Worm (Caenorhabditis elegans) whole organism, L4 larva: ENCODE measurements around the gene F53A9.8.
A peak's percentile ranks its signal among the peaks of the same experiment; 100 is the strongest.

ENCODE experiments used
- F10B5.3 ChIP-seq: sonication (generic microtip); optimal IDR thresholded peaks from 2 replicates; lab custom pipeline; 2016; ENCODE audit warnings: mild to moderate bottlenecking, missing genetic modification characterization, missing compliant biosample characterization
- F37D6.2 ChIP-seq: sonication (generic microtip); optimal IDR thresholded peaks from 2 replicates; lab custom pipeline; 2016; ENCODE audit warnings: mild to moderate bottlenecking, missing genetic modification characterization, missing compliant biosample characterization
- F49E8.2 ChIP-seq: sonication (generic microtip); optimal IDR thresholded peaks from 2 replicates; lab custom pipeline; 2016; ENCODE audit warnings: missing compliant biosample characterization, mild to moderate bottlenecking, missing genetic modification characterization, borderline replicate concordance
- T20F7.1 ChIP-seq: fragments of 200-800 bp; sonication (Bioruptor generic); optimal IDR thresholded peaks from 2 replicates; lab custom pipeline; 2018; ENCODE audit warnings: mild to moderate bottlenecking, missing genetic modification characterization, missing compliant biosample characterization
- T26A8.4 ChIP-seq: fragments of 200-800 bp; sonication (Bioruptor generic); IDR thresholded peaks from 2 replicates; pipeline ENCODE4 v1.3.6; 2022; ENCODE audit warnings: missing genetic modification characterization, missing compliant biosample characterization
- Y5F2A.4 ChIP-seq: fragments of 200-800 bp; sonication (Bioruptor generic); optimal IDR thresholded peaks from 2 replicates; lab custom pipeline; 2018; ENCODE audit warnings: mild to moderate bottlenecking, missing genetic modification characterization, missing compliant biosample characterization
- ZK546.5 ChIP-seq, 2 experiments: sonication (generic microtip); optimal IDR thresholded peaks; 2 replicates each; lab custom pipeline; 2017; ENCODE audit warnings: missing biosample characterization in 2 of 2, missing genetic modification characterization in 2 of 2
- ama-1 ChIP-seq: fragments of 150-350 bp; optimal IDR thresholded peaks from 2 replicates; lab custom pipeline; 2014; ENCODE audit warnings: inconsistent platforms, mixed read lengths
- arid-1 ChIP-seq: fragments of 200-800 bp; sonication (Bioruptor generic); conservative IDR thresholded peaks from 2 replicates; pipeline ENCODE4 v1.3.6; 2022; ENCODE audit warnings: missing genetic modification reagents, missing genetic modification characterization, missing compliant biosample characterization
- ceh-20 ChIP-seq: fragments of 200-800 bp; sonication (Bioruptor generic); IDR thresholded peaks from 2 replicates; pipeline ENCODE4 v1.3.6; 2022; ENCODE audit warnings: missing genetic modification reagents, missing genetic modification characterization, missing compliant biosample characterization
- ceh-28 ChIP-seq: fragments of 150-350 bp; optimal IDR thresholded peaks from 2 replicates; lab custom pipeline; 2014; ENCODE audit warnings: missing biosample characterization, missing genetic modification reagents, missing genetic modification characterization
- ceh-62 ChIP-seq: sonication (generic microtip); optimal IDR thresholded peaks from 2 replicates; lab custom pipeline; 2017; ENCODE audit warnings: missing biosample characterization, missing genetic modification characterization
- daf-16 ChIP-seq, 3 experiments: sonication (generic microtip); optimal IDR thresholded peaks; 2 replicates each; lab custom pipeline; 2016 to 2017; ENCODE audit warnings: missing genetic modification characterization in 3 of 3, missing genetic modification reagents in 3 of 3, mild to moderate bottlenecking in 2 of 3, missing compliant biosample characterization in 2 of 3, missing biosample characterization in 1 of 3, moderate library complexity in 1 of 3
- dmd-6 ChIP-seq: fragments of 200-800 bp; sonication (Bioruptor generic); IDR thresholded peaks from 2 replicates; pipeline ENCODE4 v1.3.6; 2022; ENCODE audit warnings: missing genetic modification reagents, missing genetic modification characterization, missing compliant biosample characterization
- dmd-8 ChIP-seq: fragments of 200-800 bp; sonication (Bioruptor generic); IDR thresholded peaks from 2 replicates; pipeline ENCODE4 v1.3.6; 2022; ENCODE audit warnings: missing genetic modification characterization, missing compliant biosample characterization
- dve-1 ChIP-seq: sonication (generic microtip); optimal IDR thresholded peaks from 2 replicates; lab custom pipeline; 2017; ENCODE audit warnings: antibody characterized with exemption, mild to moderate bottlenecking, missing genetic modification characterization, missing compliant biosample characterization; ENCODE audit not compliant: insufficient read depth
- egl-27 ChIP-seq: sonication (generic microtip); optimal IDR thresholded peaks from 3 replicates; lab custom pipeline; 2017; ENCODE audit warnings: missing biosample characterization, missing genetic modification reagents, missing genetic modification characterization
- fkh-10 ChIP-seq: fragments of 150-350 bp; optimal IDR thresholded peaks from 2 replicates; lab custom pipeline; 2014; ENCODE audit warnings: missing biosample characterization, missing genetic modification reagents, missing genetic modification characterization
- hif-1 ChIP-seq, 2 experiments: sonication (generic microtip); optimal IDR thresholded peaks; 2 replicates each; lab custom pipeline; 2016 to 2017; ENCODE audit warnings: missing compliant biosample characterization in 2 of 2, missing genetic modification characterization in 2 of 2, missing genetic modification reagents in 2 of 2, missing genotype in 2 of 2, mild to moderate bottlenecking in 1 of 2
- hlh-11 ChIP-seq: fragments of 200-800 bp; sonication (Bioruptor generic); optimal IDR thresholded peaks from 2 replicates; lab custom pipeline; 2018; ENCODE audit warnings: mild to moderate bottlenecking, missing genetic modification characterization, missing compliant biosample characterization
- hlh-30 ChIP-seq: sonication (generic microtip); optimal IDR thresholded peaks from 2 replicates; lab custom pipeline; 2017; ENCODE audit warnings: antibody characterized with exemption, mild to moderate bottlenecking, missing genetic modification characterization, missing compliant biosample characterization; ENCODE audit not compliant: insufficient read depth
- hmg-1.1 ChIP-seq: fragments of 200-800 bp; sonication (Bioruptor generic); IDR thresholded peaks from 2 replicates; pipeline ENCODE4 v1.3.6; 2022; ENCODE audit warnings: missing genetic modification reagents, missing genetic modification characterization, missing compliant biosample characterization
- jun-1 ChIP-seq: fragments of 150-350 bp; optimal IDR thresholded peaks from 2 replicates; lab custom pipeline; 2014; ENCODE audit warnings: missing biosample characterization, missing genetic modification reagents, missing genetic modification characterization
- lin-29 ChIP-seq: fragments of 200-800 bp; sonication (Bioruptor generic); IDR thresholded peaks from 2 replicates; pipeline ENCODE4 v1.3.6; 2022; ENCODE audit warnings: missing genetic modification reagents, missing genetic modification characterization, missing compliant biosample characterization
- lin-38 ChIP-seq: fragments of 200-800 bp; sonication (Bioruptor generic); IDR thresholded peaks from 2 replicates; pipeline ENCODE4 v1.3.6; 2022; ENCODE audit warnings: missing genetic modification reagents, missing genetic modification characterization, missing compliant biosample characterization
- lir-3 ChIP-seq: sonication (generic microtip); optimal IDR thresholded peaks from 2 replicates; lab custom pipeline; 2016; ENCODE audit warnings: mild to moderate bottlenecking, missing genetic modification characterization, missing compliant biosample characterization
- lsy-2 ChIP-seq, 2 experiments: fragments of 150-350 bp in 1 of 2; sonication (generic microtip) in 1 of 2; optimal IDR thresholded peaks; 2 replicates each; lab custom pipeline; 2014 to 2017; ENCODE audit warnings: missing biosample characterization in 2 of 2, missing genetic modification characterization in 2 of 2
- madf-5 ChIP-seq, 2 experiments: fragments of 200-800 bp; sonication (Bioruptor generic); IDR thresholded peaks; 2 replicates each; pipeline ENCODE4 v1.3.6; 2022; ENCODE audit warnings: missing compliant biosample characterization in 2 of 2, missing genetic modification characterization in 2 of 2
- madf-9 ChIP-seq: fragments of 200-800 bp; sonication (Bioruptor generic); conservative IDR thresholded peaks from 2 replicates; pipeline ENCODE4 v1.3.6; 2022; ENCODE audit warnings: missing genetic modification reagents, missing genetic modification characterization, missing compliant biosample characterization
- mdl-1 ChIP-seq, 2 experiments: fragments of 150-350 bp in 1 of 2; sonication (generic microtip) in 1 of 2; optimal IDR thresholded peaks; 2 replicates each; lab custom pipeline; 2014 to 2017; ENCODE audit warnings: missing biosample characterization in 2 of 2, missing genetic modification characterization in 2 of 2
- mep-1 ChIP-seq: fragments of 150-350 bp; sonication (generic microtip); optimal IDR thresholded peaks from 3 replicates; lab custom pipeline; 2014; ENCODE audit warnings: missing biosample characterization, missing genetic modification characterization
- mes-2 ChIP-seq: sonication (generic microtip); optimal IDR thresholded peaks from 2 replicates; lab custom pipeline; 2016; ENCODE audit warnings: missing genotype, mild to moderate bottlenecking, missing genetic modification characterization, missing compliant biosample characterization; ENCODE audit not compliant: poor library complexity, severe bottlenecking
- nhr-10 ChIP-seq: fragments of 150-350 bp; optimal IDR thresholded peaks from 2 replicates; lab custom pipeline; 2014; ENCODE audit warnings: missing biosample characterization, missing genetic modification characterization
- nhr-102 ChIP-seq: sonication (generic microtip); optimal IDR thresholded peaks from 2 replicates; lab custom pipeline; 2016; ENCODE audit warnings: mild to moderate bottlenecking, missing genetic modification characterization, moderate library complexity, missing compliant biosample characterization
- nhr-28 ChIP-seq: fragments of 150-350 bp; optimal IDR thresholded peaks from 2 replicates; lab custom pipeline; 2014; ENCODE audit warnings: missing biosample characterization, missing genetic modification characterization
- nhr-6 ChIP-seq: fragments of 150-350 bp; optimal IDR thresholded peaks from 2 replicates; lab custom pipeline; 2014; ENCODE audit warnings: missing biosample characterization, missing genetic modification characterization
- nhr-77 ChIP-seq: fragments of 150-350 bp; optimal IDR thresholded peaks from 2 replicates; lab custom pipeline; 2014; ENCODE audit warnings: missing biosample characterization, missing genetic modification characterization
- pqm-1 ChIP-seq: sonication (generic microtip); optimal IDR thresholded peaks from 2 replicates; lab custom pipeline; 2017; ENCODE audit warnings: missing biosample characterization, missing genetic modification characterization
- snpc-4 ChIP-seq: fragments of 150-350 bp; optimal IDR thresholded peaks from 2 replicates; lab custom pipeline; 2014; ENCODE audit warnings: missing biosample characterization, missing genetic modification characterization
- spr-3 ChIP-seq: fragments of 200-800 bp; sonication (Bioruptor generic); optimal IDR thresholded peaks from 2 replicates; lab custom pipeline; 2018; ENCODE audit warnings: mild to moderate bottlenecking, missing genetic modification characterization, missing compliant biosample characterization
- tra-1 ChIP-seq: fragments of 200-800 bp; sonication (Bioruptor generic); IDR thresholded peaks from 2 replicates; pipeline ENCODE4 v1.3.6; 2022; ENCODE audit warnings: missing genetic modification reagents, missing genetic modification characterization, missing compliant biosample characterization
- unc-130 ChIP-seq: sonication (generic microtip); optimal IDR thresholded peaks from 2 replicates; lab custom pipeline; 2016; ENCODE audit warnings: missing genetic modification reagents, missing genetic modification characterization, missing compliant biosample characterization
- unc-62 ChIP-seq, 3 experiments: fragments of 150-350 bp in 1 of 3; sonication (generic microtip); optimal IDR thresholded peaks in 2 of 3; peaks in 1 of 3; 1 replicate in 1 of 3; 2 replicates in 2 of 3; lab custom pipeline; 2014 to 2017; ENCODE audit warnings: missing biosample characterization in 3 of 3, missing genetic modification characterization in 3 of 3, missing genetic modification reagents in 3 of 3, missing genotype in 1 of 3
- vab-7 ChIP-seq: fragments of 200-800 bp; sonication (Bioruptor generic); IDR thresholded peaks from 2 replicates; pipeline ENCODE4 v1.3.6; 2022; ENCODE audit warnings: missing genetic modification reagents, missing genetic modification characterization, missing compliant biosample characterization
- zag-1 ChIP-seq: fragments of 150-350 bp; optimal IDR thresholded peaks from 2 replicates; lab custom pipeline; 2014; ENCODE audit warnings: missing biosample characterization, missing genetic modification characterization
- ztf-11 ChIP-seq: fragments of 150-350 bp; optimal IDR thresholded peaks from 2 replicates; lab custom pipeline; 2014; ENCODE audit warnings: missing biosample characterization, missing genetic modification characterization

The F53A9.8 gene

ce11 chrX:8713754-8714295 lies 4.9 kb downstream of the F53A9.8 start, which contains the start of gene F53A9.6:
TSS of gene F53A9.6 (minus strand) at chrX:8713804.
- peak; percentile 79 for TF ChIP-seq dve-1 (tag; lab: Kevin White, UChicago)
- TF ChIP-seq hlh-30 (tag; lab: Kevin White, UChicago), result peak; percentile 63
- TF ChIP-seq hlh-11 (tag; lab: Kevin White, UChicago), result peak; percentile 40
- no peak for TF ChIP-seq ZK546.5 (tag; optimal IDR thresholded peaks at IDR 0.05; lab: Kevin White, UChicago)
- TF ChIP-seq mep-1, result peak; percentile 33
- TF ChIP-seq unc-62 (GFP tag; optimal IDR thresholded peaks at IDR 0.05 in 1 of 2; lab: Kevin White, UChicago), result peak in 1 of 2 experiments; percentile 78
- TF ChIP-seq unc-62 (tag; optimal IDR thresholded peaks at IDR 0.05; lab: Kevin White, UChicago), result no peak
- TF ChIP-seq daf-16 (GFP tag; optimal IDR thresholded peaks at IDR 0.05; lab: Kevin White, UChicago), result no peak
- peak; percentile 47 for TF ChIP-seq daf-16 (tag; optimal IDR thresholded peaks at IDR 0.05; lab: Kevin White, UChicago)
- peak; percentile 86 for TF ChIP-seq nhr-6 (tag; lab: Kevin White, UChicago)
- TF ChIP-seq mdl-1 (tag; optimal IDR thresholded peaks at IDR 0.05; lab: Kevin White, UChicago), result no peak
- no peak for TF ChIP-seq F10B5.3 (tag; lab: Kevin White, UChicago)
- TF ChIP-seq pqm-1 (tag; lab: Kevin White, UChicago), result peak; percentile 23
- TF ChIP-seq dmd-6 (GFP tag; lab: Robert Waterston, UW), result peak; percentile 45; the same call in 1 of the 2 replicates
- TF ChIP-seq tra-1 (GFP tag; lab: Robert Waterston, UW), result no peak
- peak; percentile 21 for TF ChIP-seq mes-2 (tag; lab: Kevin White, UChicago)

ce11 chrX:8712662-8713061 lies 6.0 kb downstream of the F53A9.8 start:
- TF ChIP-seq dmd-6 (GFP tag; lab: Robert Waterston, UW) (peak; percentile 83), hlh-11 (tag; lab: Kevin White, UChicago) (peak; percentile 72), hmg-1.1 (no peak), ceh-20 (GFP tag; lab: Robert Waterston, UW) (no peak), nhr-28 (tag; lab: Kevin White, UChicago) (peak; percentile 85), T26A8.4 (GFP tag; lab: Robert Waterston, UW) (no peak), hif-1 (tag; optimal IDR thresholded peaks at IDR 0.05; lab: Kevin White, UChicago) (no peak), jun-1 (no peak), ceh-62 (tag; lab: Kevin White, UChicago) (no peak), tra-1 (GFP tag; lab: Robert Waterston, UW) (peak; percentile 64; the same call in 1 of the 2 replicates), egl-27 (tag; lab: Kevin White, UChicago) (no peak), Y5F2A.4 (no peak), ceh-28 (tag; lab: Kevin White, UChicago) (no peak), lin-29 (no peak), F37D6.2 (no peak), fkh-10 (GFP tag; lab: Kevin White, UChicago) (no peak), ama-1 (lab: Kevin White, UChicago) (no peak), ztf-11 (tag; lab: Kevin White, UChicago) (no peak), F49E8.2 (tag; lab: Kevin White, UChicago) (no peak), zag-1 (tag; lab: Kevin White, UChicago) (no peak), nhr-10 (tag; lab: Kevin White, UChicago) (no peak), F10B5.3 (tag; lab: Kevin White, UChicago) (no peak), madf-5 (GFP tag; IDR thresholded peaks at IDR 0.05; lab: Robert Waterston, UW) (no peak), unc-130 (no peak), arid-1 (no peak), lir-3 (tag; lab: Kevin White, UChicago) (no peak), snpc-4 (tag; lab: Kevin White, UChicago) (no peak), nhr-102 (peak; percentile 0), nhr-77 (peak; percentile 61), T20F7.1 (GFP tag; lab: Kevin White, UChicago) (no peak), vab-7 (no peak), dmd-8 (GFP tag; lab: Robert Waterston, UW) (no peak), mdl-1 (tag; optimal IDR thresholded peaks at IDR 0.05; lab: Kevin White, UChicago) (no peak), dve-1 (tag; lab: Kevin White, UChicago) (peak; percentile 78), spr-3 (no peak), nhr-6 (tag; lab: Kevin White, UChicago) (peak; percentile 38), lin-38 (GFP tag; lab: Robert Waterston, UW) (no peak), daf-16 (GFP tag; optimal IDR thresholded peaks at IDR 0.05; lab: Kevin White, UChicago) (no peak), daf-16 (tag; optimal IDR thresholded peaks at IDR 0.05; lab: Kevin White, UChicago) (peak; percentile 71), madf-9 (no peak), lsy-2 (tag; optimal IDR thresholded peaks at IDR 0.05; lab: Kevin White, UChicago) (peak in 1 of 2 experiments; percentile 4)
